Fruit fly (Drosophila melanogaster) S2 (cell line): Measurements from ENCODE around the gene Baldspot.

Experiments used
- CG8478 ChIP-seq: fragments of >200 bp; optimal IDR thresholded peaks from 2 replicates; lab custom pipeline; 2018
- CTCF ChIP-seq, 2 experiments: fragments of >200 bp; optimal IDR thresholded peaks; 2 replicates each; lab custom pipeline; 2018

- TF ChIP-seq CG8478 (lab: Kevin White, UChicago) = no peak
- no peak for TF ChIP-seq CTCF (optimal IDR thresholded peaks at IDR 0.05; lab: Kevin White, UChicago)
Measured at dm6 chr3L:16670882-16671675, 9.7 kb upstream of the Baldspot start.
